Worm (Caenorhabditis elegans): ENCODE results near the gene K12B6.11.
A peak's percentile ranks its signal among the peaks of the same experiment; 100 is the strongest.

K12B6.11 gene

ce11 chrV:6288607-6289006 lies at the start of gene K12B6.11:
Gene K12B6.11 (plus strand): TSS chrV:6288907.
- TF ChIP-seq dao-5 (tag; optimal IDR thresholded peaks at IDR 0.05) (no peak), W03F9.2 (tag; optimal IDR thresholded peaks at IDR 0.05) (no peak), him-1 (tag; optimal IDR thresholded peaks at IDR 0.05) (no peak)

ce11 chrV:6239855-6240254 lies 48.9 kb upstream of the K12B6.11 start:
- TF ChIP-seq him-1 (tag; optimal IDR thresholded peaks at IDR 0.05) (no peak), dao-5 (tag; optimal IDR thresholded peaks at IDR 0.05) (no peak), W03F9.2 (tag; optimal IDR thresholded peaks at IDR 0.05) (no peak)

DNA sequence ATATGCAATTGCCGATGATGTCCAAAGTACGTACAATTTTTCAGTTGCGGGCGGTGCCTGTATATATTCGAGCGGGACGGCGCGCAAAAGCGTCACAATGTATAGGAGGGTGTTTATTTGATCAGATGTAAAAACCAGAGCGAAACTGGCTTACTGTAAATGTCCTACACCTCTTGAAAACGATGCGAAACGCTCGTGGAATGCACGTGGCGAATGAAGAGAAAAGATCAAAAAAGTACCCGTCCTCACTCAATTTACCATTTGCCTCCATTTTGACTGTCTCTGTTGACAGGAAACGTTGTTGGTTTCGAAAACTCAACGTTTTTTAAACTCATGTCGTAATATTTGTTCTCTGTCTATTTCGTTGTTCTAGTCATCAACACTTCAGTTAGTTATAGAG lies 48.0 kb upstream of the K12B6.11 start:
- TF ChIP-seq W03F9.2 (tag; optimal IDR thresholded peaks at IDR 0.05) = peak; percentile 21
- no peak for TF ChIP-seq him-1 (tag; optimal IDR thresholded peaks at IDR 0.05)

DNA sequence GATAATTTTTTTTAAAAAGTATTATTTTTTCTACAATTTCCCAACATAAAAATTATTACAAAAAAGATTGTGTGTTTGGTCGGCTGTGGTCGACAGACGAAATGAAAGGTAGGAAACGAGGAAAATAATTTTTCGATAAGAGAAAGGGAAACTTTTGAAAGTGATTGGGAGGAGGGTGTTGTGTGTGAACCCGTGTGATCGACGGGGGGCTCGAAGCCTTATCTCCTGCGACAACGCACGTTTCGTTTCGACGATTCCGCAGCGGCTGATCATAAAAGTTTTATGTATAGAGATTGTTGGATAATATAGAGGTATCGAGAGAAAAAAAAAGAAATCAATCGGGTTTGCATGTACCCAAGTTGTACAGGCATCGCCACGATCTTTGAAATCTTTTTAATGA lies 45.4 kb upstream of the K12B6.11 start:
- TF ChIP-seq him-1 (tag; optimal IDR thresholded peaks at IDR 0.05) (no peak), dao-5 (tag; optimal IDR thresholded peaks at IDR 0.05) (no peak), W03F9.2 (tag; optimal IDR thresholded peaks at IDR 0.05) (no peak)

DNA sequence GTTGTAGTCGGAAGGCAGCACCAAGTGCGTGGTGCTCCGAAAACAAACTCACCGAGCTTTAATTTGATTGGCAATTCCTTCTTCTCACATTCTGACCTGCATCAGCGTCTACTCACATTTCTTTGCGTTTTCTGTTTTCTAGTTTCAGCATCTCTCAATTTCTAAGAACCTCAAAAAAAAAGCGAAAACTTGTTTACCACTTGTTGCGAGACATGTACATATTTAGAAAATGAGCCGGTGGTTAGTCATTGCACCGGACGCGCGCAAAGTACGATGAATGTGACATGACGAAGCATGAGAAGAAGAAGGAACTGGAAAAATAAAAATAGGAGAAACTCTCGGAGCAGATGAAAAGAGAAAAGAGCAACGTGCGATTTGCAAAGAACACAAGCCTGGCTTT lies 44.1 kb upstream of the K12B6.11 start:
- no peak for TF ChIP-seq dao-5 (tag; optimal IDR thresholded peaks at IDR 0.05)
- peak; percentile 28 for TF ChIP-seq him-1 (tag; optimal IDR thresholded peaks at IDR 0.05)
- TF ChIP-seq W03F9.2 (tag; optimal IDR thresholded peaks at IDR 0.05) = no peak

DNA sequence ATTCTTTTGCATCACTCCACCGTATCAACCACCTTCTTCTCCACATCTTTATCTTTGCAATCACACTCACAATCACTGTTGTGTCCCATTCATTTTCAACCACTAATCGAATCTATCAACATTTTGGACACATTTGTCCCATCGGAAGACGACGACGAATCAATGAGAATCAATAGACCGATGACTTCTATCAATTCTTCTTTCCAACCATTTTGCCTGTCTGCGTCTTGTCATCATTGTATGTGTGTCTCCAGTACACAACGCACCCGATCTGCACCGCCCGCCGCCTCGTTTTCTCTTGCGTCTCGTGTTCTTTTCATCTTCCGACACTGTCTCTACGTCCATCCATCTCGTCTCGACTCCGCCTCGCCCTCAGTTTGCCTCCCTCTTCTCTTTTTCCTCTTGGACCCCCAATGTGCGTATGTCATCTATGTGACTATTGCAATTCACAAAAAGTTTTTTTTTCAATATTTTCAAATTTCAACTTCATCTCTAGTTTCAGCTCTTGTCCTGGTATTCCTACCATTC lies 42.2 kb upstream of the K12B6.11 start, which contains the start of gene dmd-7:
Gene dmd-7, plus strand, starts transcription at position 478 of the 528 bp plus-strand sequence.
- TF ChIP-seq him-1 (tag; optimal IDR thresholded peaks at IDR 0.05) (peak; percentile 46), dao-5 (tag; optimal IDR thresholded peaks at IDR 0.05) (no peak), W03F9.2 (tag; optimal IDR thresholded peaks at IDR 0.05) (peak; percentile 16)

DNA sequence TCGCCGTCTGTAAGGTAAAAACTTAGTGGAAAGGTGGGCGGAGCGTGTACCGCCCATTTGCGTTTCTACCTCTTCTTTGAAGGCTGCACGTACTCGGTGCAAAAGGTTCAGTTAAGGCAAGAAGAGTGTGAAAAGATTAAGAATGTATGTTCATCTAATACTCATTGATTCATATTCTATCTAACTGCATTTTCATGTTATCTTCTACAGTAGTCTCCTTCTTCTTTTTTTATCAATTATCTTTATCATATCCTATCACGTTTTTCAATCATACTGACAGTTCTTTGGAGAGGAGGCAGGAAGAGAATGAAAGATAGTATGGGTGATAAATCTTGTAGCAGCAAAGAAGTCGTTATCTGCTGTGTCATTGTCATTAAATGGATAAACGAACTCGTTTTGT lies 41.3 kb upstream of the K12B6.11 start:
- TF ChIP-seq dao-5 (tag; optimal IDR thresholded peaks at IDR 0.05) = no peak

ce11 chrV:6248714-6249113 lies 40.0 kb upstream of the K12B6.11 start:
- no peak for TF ChIP-seq W03F9.2 (tag; optimal IDR thresholded peaks at IDR 0.05)
- no peak for TF ChIP-seq him-1 (tag; optimal IDR thresholded peaks at IDR 0.05)
- TF ChIP-seq dao-5 (tag; optimal IDR thresholded peaks at IDR 0.05) = no peak

DNA sequence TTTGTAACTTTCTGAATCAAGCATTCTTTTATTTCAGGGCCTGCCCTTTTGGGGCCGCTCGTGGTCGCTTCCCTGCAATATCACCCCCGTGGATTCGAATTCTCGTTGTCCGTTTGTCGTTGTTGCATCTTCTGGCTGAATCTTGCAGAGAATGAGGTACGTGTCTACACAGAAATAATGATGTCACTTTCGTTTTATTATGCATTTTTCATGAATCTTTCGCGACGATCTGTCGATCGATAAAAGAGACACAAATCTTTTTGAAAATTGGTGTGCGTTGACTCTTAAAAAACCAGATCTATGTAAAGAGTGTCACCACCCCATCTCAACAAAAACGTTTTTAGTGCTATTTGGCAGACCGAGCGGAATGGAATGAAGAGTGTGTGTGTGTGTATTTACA lies 39.6 kb upstream of the K12B6.11 start:
- no peak for TF ChIP-seq him-1 (tag; optimal IDR thresholded peaks at IDR 0.05)
- TF ChIP-seq dao-5 (tag; optimal IDR thresholded peaks at IDR 0.05) = no peak

DNA sequence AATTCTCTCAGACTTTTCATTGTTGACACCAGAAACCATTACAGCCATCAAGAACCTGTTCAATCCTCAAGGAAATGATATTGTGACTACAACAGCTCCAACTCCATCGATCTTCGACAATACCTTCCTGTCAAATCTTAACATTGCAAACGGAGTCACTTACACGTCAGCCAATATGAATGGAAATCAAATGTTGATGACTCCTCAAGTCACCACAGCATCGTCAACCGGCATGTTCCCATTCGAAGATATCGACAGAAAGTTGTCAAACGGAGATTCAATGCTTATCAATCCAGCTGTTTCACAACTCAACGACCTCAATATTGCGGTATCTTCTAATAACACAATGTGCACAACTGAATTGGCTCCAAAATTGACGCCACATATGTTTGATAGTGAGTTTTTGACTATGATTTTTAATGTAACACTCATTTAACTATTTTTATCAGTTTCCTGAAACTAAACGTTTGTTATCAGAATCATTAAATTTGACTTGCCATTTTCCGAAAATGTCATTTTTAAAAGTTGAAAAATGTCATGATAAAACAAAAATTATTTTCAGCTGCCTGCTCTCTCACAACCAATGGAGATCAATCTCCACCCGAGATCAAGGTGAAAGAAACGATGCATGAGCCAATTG lies 37.6 kb upstream of the K12B6.11 start:
- no peak for TF ChIP-seq him-1 (tag; optimal IDR thresholded peaks at IDR 0.05)
- TF ChIP-seq W03F9.2 (tag; optimal IDR thresholded peaks at IDR 0.05) = no peak
- TF ChIP-seq dao-5 (tag; optimal IDR thresholded peaks at IDR 0.05) = no peak

DNA sequence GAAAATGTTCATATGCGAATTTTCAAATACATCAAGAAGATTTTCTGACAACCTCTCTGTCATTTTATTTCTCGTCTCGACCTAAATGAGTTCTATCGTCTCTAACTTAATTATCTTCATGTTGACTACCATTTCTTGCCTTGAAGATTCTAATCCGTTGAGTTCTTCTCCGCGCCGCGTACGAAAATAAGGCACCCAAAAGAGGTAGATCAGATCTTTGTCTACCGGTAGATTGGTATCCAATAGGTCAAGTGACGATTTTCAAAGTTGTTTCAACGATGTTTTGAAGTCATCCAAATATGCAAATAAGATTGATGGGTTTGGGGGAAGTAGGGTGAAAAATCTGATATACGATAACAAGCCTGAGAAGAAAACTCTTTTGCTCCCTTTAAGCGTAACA lies 34.8 kb upstream of the K12B6.11 start:
- TF ChIP-seq W03F9.2 (tag; optimal IDR thresholded peaks at IDR 0.05) = no peak
- no peak for TF ChIP-seq him-1 (tag; optimal IDR thresholded peaks at IDR 0.05)

ce11 chrV:6259139-6259538 lies 29.6 kb upstream of the K12B6.11 start, which contains the start of gene K08B12.1:
Gene K08B12.1 (plus strand): TSS chrV:6259367.
- no peak for TF ChIP-seq W03F9.2 (tag; optimal IDR thresholded peaks at IDR 0.05)
- no peak for TF ChIP-seq him-1 (tag; optimal IDR thresholded peaks at IDR 0.05)
- TF ChIP-seq dao-5 (tag; optimal IDR thresholded peaks at IDR 0.05) = no peak

ce11 chrV:6267237-6267812 lies 21.4 kb upstream of the K12B6.11 start, which contains the start of gene mrck-1:
Gene mrck-1 (minus strand): TSS chrV:6267287.
- peak; percentile 64 for TF ChIP-seq W03F9.2 (tag; optimal IDR thresholded peaks at IDR 0.05)
- no peak for TF ChIP-seq dao-5 (tag; optimal IDR thresholded peaks at IDR 0.05)
- TF ChIP-seq him-1 (tag; optimal IDR thresholded peaks at IDR 0.05) = peak; percentile 92

DNA sequence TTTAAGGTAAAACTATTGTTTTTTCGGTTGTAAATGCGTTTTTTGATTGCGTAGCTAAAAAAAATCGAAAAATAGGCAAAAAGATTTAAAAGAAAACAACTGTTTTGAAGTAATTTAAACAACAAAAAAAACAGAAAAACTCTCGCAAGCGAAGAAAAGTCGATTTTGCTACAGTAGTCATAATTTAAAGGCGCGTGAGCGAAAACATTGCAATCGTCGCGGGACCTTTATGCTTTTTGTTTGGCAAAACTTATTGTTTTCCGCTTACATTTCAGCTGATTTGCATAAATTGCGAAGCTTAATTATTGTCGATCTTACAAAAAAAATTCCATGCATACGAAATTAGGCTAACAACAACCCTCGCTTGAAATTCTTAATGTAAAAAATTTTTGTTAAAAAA lies 20.7 kb upstream of the K12B6.11 start:
- no peak for TF ChIP-seq him-1 (tag; optimal IDR thresholded peaks at IDR 0.05)
- no peak for TF ChIP-seq dao-5 (tag; optimal IDR thresholded peaks at IDR 0.05)
- TF ChIP-seq W03F9.2 (tag; optimal IDR thresholded peaks at IDR 0.05) = no peak

DNA sequence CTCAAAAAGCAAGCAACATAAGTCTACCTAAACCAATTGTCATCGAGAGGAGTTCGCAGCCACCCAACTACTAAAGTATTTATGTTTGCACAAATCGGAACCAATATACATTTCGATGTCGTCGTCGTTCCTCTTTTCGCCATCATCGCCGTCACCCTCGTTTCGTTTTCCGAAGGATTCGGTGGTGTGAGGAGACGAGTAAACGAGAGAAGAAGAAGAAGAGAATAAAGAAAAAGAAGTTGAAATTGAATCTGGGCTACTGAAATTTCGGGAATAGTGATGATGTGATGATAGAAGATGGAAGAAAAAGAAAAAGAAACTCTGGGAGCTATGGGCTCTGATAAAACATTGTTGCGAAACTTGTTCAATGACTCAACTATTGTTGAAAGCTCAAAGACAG lies 20.2 kb upstream of the K12B6.11 start:
- no peak for TF ChIP-seq W03F9.2 (tag; optimal IDR thresholded peaks at IDR 0.05)
- TF ChIP-seq him-1 (tag; optimal IDR thresholded peaks at IDR 0.05) = no peak
- TF ChIP-seq dao-5 (tag; optimal IDR thresholded peaks at IDR 0.05) = no peak

Measured in whole organism, L4/young adult.